Worm (Caenorhabditis elegans) whole organism, dauer: ENCODE results near the gene F46F5.16.

Experiments used
- unc-62 ChIP-seq: sonication (generic microtip); optimal IDR thresholded peaks from 2 replicates; lab custom pipeline; 2017; ENCODE audit warnings: missing biosample characterization, missing genetic modification reagents, missing genetic modification characterization

The F46F5.16 gene

DNA sequence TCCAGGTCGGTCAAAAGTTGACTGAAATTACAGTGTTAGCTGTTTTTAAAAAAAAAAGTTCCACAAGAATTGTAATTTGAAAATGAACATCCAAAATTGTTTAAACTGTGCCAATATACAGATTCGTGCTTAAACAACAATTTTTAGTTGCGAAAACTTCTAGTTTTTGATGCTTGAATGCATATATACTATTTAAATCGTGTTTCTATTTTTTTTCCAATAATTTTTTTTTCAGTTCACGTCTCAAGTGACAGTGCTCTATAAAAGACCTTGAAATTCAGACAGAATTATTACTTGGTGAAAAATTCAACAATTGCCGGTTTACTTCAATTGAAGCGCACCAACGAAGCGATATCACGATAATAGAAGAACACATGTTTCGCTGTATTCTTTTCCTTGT, at the start of gene F46F5.16:
Gene F46F5.16, plus strand, starts transcription at position 301 of the 400 bp plus-strand sequence.
- TF ChIP-seq unc-62 (GFP tag; lab: Kevin White, UChicago): no peak

DNA sequence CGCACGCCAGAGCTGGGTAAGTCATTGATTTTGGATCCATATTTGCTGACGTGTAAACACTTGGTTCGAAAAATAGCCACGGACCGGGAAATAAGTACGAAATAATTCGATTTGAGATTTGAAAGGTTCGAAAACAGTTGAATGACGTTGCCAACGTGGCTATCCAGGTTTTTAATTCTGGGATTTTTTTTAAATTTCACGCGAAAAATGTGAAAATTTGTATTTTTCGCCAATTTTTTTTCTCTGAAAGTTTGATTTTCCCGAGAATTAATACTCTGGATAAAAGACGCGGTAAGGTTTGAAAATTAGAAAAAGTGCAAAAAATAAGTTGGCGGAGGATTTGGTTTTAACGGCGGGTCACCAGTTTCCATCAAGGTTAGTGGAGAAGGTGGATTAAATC, 46.2 kb upstream of the F46F5.16 start, which contains the start of gene fbxc-48:
Gene fbxc-48, minus strand, starts transcription at position 101 of the 400 bp plus-strand sequence.
- TF ChIP-seq unc-62 (GFP tag; lab: Kevin White, UChicago): no peak

DNA sequence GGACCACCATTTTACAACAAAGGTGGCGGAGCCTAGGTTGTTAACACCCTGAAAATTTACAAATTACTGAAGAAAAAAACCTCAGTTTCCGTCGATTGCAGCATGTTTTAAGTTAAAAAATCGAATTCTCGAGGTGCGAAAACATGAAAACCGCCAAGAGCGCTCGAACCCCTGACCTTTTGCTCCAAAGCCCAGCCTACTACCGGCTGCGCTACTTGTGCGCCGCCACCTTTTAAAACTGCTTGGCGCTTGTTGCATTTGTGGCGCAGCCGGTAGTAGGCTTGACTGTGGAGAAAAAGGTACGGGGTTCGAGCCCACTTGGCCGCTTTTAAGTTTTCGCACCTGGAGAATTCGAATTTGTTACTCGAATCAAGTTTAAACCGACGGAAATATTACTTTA, 36.9 kb upstream of the F46F5.16 start, which contains the start of gene snt-6:
Gene snt-6, minus strand, starts transcription at position 58 of the 400 bp plus-strand sequence.
- TF ChIP-seq unc-62 (GFP tag; lab: Kevin White, UChicago): no peak

DNA sequence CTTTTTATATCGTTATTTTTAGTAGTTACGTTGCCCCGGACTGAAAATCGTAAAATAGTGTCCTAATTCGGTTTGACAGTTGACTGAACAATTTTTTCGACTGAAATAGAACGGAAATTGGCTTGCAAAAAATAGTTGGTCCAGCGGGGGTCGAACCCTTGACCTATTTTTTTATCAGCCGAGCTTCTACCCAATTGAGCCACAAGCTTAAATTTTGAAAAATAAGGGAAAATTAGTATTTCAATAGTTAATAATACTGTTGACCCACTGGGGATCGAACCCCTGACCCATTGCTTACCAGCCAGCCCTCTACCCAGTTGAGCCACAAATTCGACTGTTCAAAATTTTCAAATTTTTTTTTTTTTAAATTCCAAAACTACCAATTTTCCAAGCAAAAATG, 35.2 kb upstream of the F46F5.16 start:
- TF ChIP-seq unc-62 (GFP tag; lab: Kevin White, UChicago): no peak

DNA sequence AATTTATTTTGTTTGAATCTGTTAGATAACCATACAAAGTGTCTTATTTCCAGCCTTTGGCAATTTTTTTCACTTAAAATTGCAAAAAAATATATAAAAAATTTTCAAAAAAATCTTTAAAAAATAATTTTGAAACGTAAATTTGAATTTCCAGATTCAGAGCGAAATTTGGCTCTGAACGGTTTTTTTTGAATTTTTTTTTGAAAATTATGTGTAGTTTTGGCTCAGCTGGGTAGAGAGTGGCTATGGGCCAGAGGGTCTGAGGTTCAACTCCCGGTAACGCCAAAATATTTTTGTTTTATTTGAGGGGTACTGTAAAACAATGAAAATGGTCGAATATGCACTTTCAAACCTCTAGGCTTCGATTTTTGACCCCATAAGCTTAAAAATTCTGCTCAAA, 33.6 kb upstream of the F46F5.16 start:
- no peak for TF ChIP-seq unc-62 (GFP tag; lab: Kevin White, UChicago)

DNA sequence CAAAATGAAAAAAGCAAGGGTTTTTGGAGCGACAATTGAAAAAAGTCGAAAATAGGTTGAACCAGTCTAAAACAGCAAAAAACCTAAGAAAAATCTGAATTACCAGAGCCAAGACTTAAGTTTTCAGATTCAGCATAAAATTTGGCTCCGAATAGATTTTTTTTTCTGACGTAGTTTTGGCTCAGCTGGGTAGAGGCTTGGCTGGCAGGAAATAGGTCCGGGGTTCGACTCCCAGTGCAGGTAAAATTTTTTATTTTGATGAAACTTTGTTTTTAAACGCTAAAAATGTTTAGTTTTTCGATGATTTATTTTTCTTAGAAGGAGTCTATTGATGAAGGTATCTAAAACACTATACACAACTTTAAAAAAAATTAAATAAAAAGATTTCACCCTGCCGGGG, 32.1 kb upstream of the F46F5.16 start:
- no peak for TF ChIP-seq unc-62 (GFP tag; lab: Kevin White, UChicago)

DNA sequence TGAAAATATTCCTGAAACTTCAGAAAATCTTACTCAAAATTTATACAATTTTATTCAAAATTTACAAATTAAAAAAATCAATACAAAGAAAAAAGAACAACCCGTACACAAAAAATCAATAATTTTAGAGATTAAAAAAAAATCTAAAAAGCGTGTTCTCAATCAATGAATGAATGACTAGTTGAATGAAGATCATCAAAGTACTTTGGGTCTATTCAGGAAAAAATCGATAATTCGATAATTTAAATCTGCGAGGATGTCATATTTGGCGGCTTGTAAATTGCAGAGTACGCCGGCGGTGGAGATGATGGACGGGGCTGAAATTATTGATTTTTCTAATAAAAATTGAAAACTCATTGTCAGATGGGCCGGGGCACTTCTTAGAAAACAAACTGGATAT, 30.9 kb upstream of the F46F5.16 start:
- TF ChIP-seq unc-62 (GFP tag; lab: Kevin White, UChicago): no peak

DNA sequence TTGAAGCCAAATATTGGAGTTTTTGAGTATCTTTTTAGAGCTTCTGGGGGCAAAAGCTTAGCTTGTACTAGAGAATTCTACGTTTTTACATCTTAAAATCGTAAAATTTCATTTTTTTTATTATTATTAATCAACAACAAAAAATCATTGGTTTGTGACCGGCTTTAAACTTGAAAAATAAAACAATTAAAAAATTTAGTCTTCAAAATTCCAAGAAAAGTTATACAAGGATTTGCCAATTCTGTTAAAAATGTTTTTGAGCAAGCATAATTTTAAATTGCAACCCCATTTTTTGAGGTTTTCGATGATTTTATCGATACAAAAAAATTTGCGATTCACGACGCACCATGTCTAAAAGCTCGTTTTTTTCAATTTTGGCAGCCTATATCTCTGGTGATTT, 29.8 kb upstream of the F46F5.16 start:
- TF ChIP-seq unc-62 (GFP tag; lab: Kevin White, UChicago): no peak

DNA sequence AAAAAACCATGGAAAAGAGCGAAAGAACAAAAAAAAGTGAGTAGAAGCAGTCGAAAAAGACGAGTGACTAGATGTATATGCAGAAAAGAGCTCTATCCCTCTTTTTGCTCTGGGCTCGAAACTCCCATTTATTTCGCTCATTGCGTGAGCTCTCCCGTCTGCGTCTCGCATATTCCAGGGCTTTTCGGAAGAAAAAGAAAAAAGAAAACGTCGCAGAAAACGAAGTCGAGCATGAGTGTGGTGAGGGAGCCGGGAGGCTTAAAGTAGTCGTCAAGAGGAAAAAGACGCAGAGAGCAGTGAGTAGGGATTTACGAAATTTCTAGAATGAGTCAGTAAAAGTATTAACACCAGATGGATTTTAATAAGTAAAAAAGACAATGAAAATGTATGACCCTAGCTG, 27.2 kb upstream of the F46F5.16 start:
- no peak for TF ChIP-seq unc-62 (GFP tag; lab: Kevin White, UChicago)

DNA sequence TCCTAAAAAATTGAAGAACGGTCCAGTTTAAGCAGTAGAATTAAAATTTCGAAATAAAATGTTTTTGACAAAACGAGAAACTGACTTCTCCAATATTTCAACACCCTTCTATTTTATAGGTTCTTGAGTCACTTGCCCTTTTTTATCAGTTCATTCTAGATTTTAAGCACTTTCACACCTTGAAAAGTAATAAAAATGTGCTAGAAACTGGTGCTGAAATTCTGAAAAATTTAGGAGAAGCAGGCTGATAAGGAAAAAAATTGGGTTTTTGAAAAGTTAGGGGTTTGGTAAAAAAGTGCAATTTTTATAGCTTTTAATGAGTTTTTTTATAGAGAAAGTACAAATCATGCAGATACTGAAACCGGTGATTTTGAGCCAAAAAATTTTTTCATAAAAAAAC, 26.8 kb upstream of the F46F5.16 start:
- no peak for TF ChIP-seq unc-62 (GFP tag; lab: Kevin White, UChicago)

DNA sequence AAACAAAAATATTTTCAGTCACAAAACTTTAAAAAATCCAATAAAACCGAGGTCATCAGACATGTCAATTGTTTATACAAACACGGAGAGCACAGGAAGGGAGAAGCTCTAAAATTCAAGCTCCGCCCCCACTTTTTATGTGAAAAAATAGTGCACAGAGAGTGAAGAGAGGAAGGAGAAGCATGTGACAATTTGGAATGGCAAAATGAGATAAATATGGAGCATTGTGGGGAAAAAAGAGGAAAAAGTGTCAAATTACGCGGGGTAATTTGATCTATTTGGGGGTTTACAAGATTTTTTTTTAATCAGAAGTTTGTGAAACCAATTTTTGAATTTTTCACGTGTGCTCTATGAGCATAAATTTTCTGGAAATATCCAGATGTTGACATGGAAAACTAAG, 24.1 kb upstream of the F46F5.16 start:
- no peak for TF ChIP-seq unc-62 (GFP tag; lab: Kevin White, UChicago)

DNA sequence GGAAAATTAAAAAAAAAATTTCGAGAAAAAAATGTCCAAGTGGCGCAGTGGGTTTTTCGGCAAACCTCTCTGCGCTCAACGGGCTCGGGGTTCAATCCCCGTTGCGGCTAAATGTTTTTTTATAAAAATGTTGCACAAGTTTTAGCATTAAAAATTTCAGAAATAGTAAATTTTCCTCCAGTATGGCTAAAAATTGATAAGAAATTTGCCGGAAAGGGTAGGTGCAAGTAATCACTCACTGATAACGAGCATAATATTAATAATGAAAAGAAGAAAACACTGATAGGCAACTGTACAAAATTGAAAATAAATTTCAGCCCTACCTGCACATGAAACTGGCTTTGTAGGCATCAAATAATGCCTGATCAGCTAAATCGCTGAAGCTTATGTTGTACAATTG, 22.7 kb upstream of the F46F5.16 start:
- TF ChIP-seq unc-62 (GFP tag; lab: Kevin White, UChicago): no peak

DNA sequence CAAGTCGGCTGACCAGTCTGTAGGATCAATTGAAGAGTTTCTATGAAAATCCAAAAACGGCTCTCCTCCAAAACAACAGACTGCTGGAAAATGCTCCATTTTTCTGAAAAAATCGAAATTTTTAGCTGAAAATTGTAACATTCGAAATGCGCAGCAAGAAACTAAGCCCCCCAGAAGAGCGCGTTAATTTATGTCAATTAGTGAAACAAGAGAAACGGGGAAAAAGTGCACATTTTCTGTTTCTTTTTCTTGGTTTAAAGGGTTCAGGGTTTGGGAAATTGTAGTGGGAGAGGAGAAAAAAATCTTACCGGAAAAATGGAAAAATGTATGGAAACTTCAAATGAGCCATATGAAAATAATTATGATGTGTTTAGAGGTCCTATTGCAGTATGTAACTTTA, 21.8 kb upstream of the F46F5.16 start, which contains the start of gene C08G5.7:
Gene C08G5.7, minus strand, starts transcription at position 101 of the 400 bp plus-strand sequence.
- TF ChIP-seq unc-62 (GFP tag; lab: Kevin White, UChicago): no peak

DNA sequence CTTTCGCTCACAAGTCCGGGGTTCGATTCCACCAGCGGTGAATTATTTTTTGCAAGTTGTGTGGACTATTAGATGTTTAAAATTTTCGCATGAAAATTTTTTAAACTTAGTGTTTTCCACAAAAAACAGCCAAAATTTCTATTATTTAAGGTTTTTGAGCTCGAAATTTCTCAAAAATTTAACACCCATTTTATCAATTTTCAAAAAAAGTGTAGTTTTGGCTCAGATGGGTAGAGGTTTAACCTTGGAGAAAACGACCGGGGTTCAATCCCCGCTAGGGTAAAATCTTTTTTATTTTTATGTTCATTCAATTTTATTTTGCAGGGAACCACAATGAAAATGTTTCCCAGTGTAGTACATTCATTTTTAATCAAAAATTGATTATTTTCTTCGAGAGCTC, 17.8 kb upstream of the F46F5.16 start:
- TF ChIP-seq unc-62 (GFP tag; lab: Kevin White, UChicago): no peak

DNA sequence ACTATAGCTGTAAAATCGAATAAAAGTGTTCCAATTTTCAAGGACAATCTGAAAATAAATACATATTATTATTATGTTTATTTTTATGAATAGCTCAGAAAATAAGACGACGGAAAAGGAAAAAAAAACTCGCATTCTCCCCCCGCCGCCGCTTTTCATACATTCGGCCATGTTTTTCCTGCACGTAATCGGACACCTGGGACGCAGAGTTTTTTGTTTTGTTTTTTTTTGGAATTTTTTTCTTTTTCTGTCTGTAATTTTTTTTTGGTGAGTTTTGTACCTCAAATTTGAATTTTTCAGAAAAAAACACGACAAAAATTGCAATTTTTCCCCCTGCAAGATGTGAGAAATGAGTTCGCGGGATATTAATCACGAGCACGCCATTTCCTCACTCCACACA, 16.8 kb upstream of the F46F5.16 start, which contains the start of gene C08G5.6:
Gene C08G5.6, plus strand, starts transcription at position 301 of the 400 bp plus-strand sequence.
- no peak for TF ChIP-seq unc-62 (GFP tag; lab: Kevin White, UChicago)

DNA sequence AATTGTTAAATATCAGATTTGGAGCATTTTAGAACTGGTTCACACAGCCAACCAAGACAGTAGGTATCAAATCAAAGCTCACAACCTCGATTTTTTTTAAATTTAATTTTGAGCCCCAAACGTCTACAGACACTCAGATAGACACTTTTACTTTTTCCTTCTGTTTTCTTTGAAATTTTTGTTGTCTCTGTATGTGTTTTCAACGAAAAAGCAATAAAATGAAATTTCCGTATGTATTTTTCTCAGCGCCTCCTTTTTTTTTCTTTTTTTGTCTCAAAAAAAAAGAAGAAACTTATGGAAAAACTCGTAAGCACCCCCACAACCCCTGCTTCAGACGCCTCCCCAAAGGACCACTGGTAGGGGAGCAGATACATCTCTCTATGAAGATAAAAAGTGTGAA, 13.2 kb upstream of the F46F5.16 start:
- TF ChIP-seq unc-62 (GFP tag; lab: Kevin White, UChicago): no peak

DNA sequence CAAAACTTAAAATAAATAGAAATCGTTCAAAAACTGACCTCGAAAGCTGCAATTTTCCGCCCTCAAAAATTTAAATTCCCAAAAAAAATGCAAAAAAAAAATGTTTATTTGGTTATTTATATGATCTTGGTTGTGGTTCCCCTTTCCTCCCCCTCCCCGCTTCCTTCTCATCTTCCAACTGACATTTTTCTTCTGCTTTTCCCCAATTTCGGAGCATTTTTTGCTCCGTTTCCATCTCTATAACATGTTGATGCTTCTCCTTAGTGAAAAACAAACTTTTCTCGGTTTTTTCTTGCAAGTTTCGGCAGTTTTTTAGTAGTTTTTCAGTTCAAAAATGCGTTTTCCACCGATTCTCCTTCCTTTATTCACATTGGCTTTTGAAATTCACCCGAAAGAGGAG, 12.0 kb upstream of the F46F5.16 start, which contains the start of gene Y39F10A.1:
Gene Y39F10A.1, plus strand, starts transcription at position 301 of the 400 bp plus-strand sequence.
- no peak for TF ChIP-seq unc-62 (GFP tag; lab: Kevin White, UChicago)

DNA sequence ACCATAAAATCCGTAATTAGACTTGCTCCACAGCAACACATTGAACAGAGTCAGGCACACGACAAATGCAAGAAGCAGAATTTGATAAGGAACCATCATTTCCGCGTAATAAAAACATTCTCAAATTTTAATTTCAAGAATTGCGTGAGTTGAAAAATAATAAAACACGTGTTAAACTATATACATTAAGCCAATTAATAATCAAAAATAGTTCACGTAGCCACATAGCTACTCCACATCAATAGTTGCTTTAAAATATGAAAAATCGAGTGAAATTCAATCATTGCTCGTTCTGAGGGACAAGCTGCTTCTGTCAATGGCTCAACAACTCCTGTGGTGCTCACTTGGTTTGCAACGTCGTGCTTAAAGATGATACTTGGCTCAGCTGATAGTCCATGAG, 4.1 kb upstream of the F46F5.16 start, which contains the start of gene Y39F10A.3:
Gene Y39F10A.3, minus strand, starts transcription at position 101 of the 400 bp plus-strand sequence.
- TF ChIP-seq unc-62 (GFP tag; lab: Kevin White, UChicago): no peak
